Worm (Caenorhabditis elegans): ENCODE measurements around the gene K07F5.16.
"Not testable (repeated sequence)": the region's sequence is repeated elsewhere in the genome, so short reads cannot be mapped to it uniquely, and the experiment has no call there.

ce11 chrIV:9894331-9894730, 30.4 kb downstream of the K07F5.16 start, which contains the start of gene msp-77:
- not testable (repeated sequence) for TF ChIP-seq eyg-1, ceh-22, pqm-1, odd-2, ceh-18, fax-1 (tag; optimal IDR thresholded peaks at IDR 0.05)

All from whole organism, late embryonic.